Worm (Caenorhabditis elegans): ENCODE results near the gene C25E10.16.

C25E10.16 gene

ce11 chrV:9088758-9089157 is 29.4 kb upstream of the C25E10.16 start (continued):
- no peak for TF ChIP-seq aptf-2 (GFP tag; conservative IDR thresholded peaks at IDR 0.05)
- TF ChIP-seq ZK185.1 (tag; optimal IDR thresholded peaks at IDR 0.05; ENCODE audit: poor library complexity, severe bottlenecking), result no peak
- TF ChIP-seq F22D6.2 (tag; optimal IDR thresholded peaks at IDR 0.05), result no peak
- TF ChIP-seq B0035.1 (tag; optimal IDR thresholded peaks at IDR 0.05), result no peak
- peak; percentile 21 for TF ChIP-seq tbp1 (GFP tag; optimal IDR thresholded peaks at IDR 0.05)
- TF ChIP-seq cebp-1 (GFP tag; IDR thresholded peaks at IDR 0.05), result no peak
- TF ChIP-seq cebp-1 (tag; optimal IDR thresholded peaks at IDR 0.05), result peak; percentile 10
- TF ChIP-seq F52B5.7 (tag; optimal IDR thresholded peaks at IDR 0.05), result no peak
- peak; percentile 87 for TF ChIP-seq dox-1 (GFP tag; IDR thresholded peaks at IDR 0.05)
- TF ChIP-seq attf-5 (GFP tag; optimal IDR thresholded peaks at IDR 0.05), result no peak
- 0 out of 2 replicates have a peak, but pooled peaks have one; percentile 5 for TF ChIP-seq cebp-2 (GFP tag; IDR thresholded peaks at IDR 0.05)
- TF ChIP-seq somi-1 (GFP tag; optimal IDR thresholded peaks at IDR 0.05), result no peak
- no peak for TF ChIP-seq ztf-22 (GFP tag; optimal IDR thresholded peaks at IDR 0.05)
- no peak for TF ChIP-seq C06A6.2 (GFP tag; conservative IDR thresholded peaks at IDR 0.05)
- no peak for TF ChIP-seq hsf-1 (GFP tag; IDR thresholded peaks at IDR 0.05)
- no peak for TF ChIP-seq die-1 (tag; optimal IDR thresholded peaks at IDR 0.05)
- no peak for TF ChIP-seq nhr-120 (GFP tag; IDR thresholded peaks at IDR 0.05)
- 0 out of 2 replicates have a peak, but pooled peaks have one; percentile 19 for TF ChIP-seq egrh-3 (GFP tag; IDR thresholded peaks at IDR 0.05)
- TF ChIP-seq lin-54 (GFP tag; optimal IDR thresholded peaks at IDR 0.05), result peak; percentile 4
- no peak for TF ChIP-seq nhr-179 (tag; optimal IDR thresholded peaks at IDR 0.05)
- no peak for TF ChIP-seq madf-10 (tag; optimal IDR thresholded peaks at IDR 0.05)
- no peak for TF ChIP-seq tbx-9 (tag; optimal IDR thresholded peaks at IDR 0.05; ENCODE audit: borderline replicate concordance)
- TF ChIP-seq pbrm-1 (GFP tag; IDR thresholded peaks at IDR 0.05), result 0 out of 2 replicates have a peak, but pooled peaks have one; percentile 52
- TF ChIP-seq ceh-79 (tag; optimal IDR thresholded peaks at IDR 0.05), result no peak
- peak; percentile 34; the same call in 1 of the 2 replicates for TF ChIP-seq hmg-1.2 (GFP tag; IDR thresholded peaks at IDR 0.05)
- TF ChIP-seq mel-28 (tag; optimal IDR thresholded peaks at IDR 0.05; ENCODE audit: borderline replicate concordance), result no peak
- TF ChIP-seq zfh-2 (GFP tag; conservative IDR thresholded peaks at IDR 0.05), result no peak
- no peak for TF ChIP-seq lag-1 (GFP tag; IDR thresholded peaks at IDR 0.05)
- TF ChIP-seq rec-8 (tag; optimal IDR thresholded peaks at IDR 0.05), result no peak
- no peak for TF ChIP-seq lin-40 (tag; optimal IDR thresholded peaks at IDR 0.05)
- TF ChIP-seq B0261.1 (tag; optimal IDR thresholded peaks at IDR 0.05), result no peak
- TF ChIP-seq F57C9.4 (tag; optimal IDR thresholded peaks at IDR 0.05), result no peak
- no peak for TF ChIP-seq D2030.7 (GFP tag; IDR thresholded peaks at IDR 0.05)
- TF ChIP-seq Y53G8AR.9 (GFP tag; conservative IDR thresholded peaks at IDR 0.05), result no peak
- TF ChIP-seq madf-6 (GFP tag; IDR thresholded peaks at IDR 0.05), result no peak
- TF ChIP-seq nhr-90 (tag; optimal IDR thresholded peaks at IDR 0.05), result no peak
- no peak for TF ChIP-seq nfya-1 (tag; optimal IDR thresholded peaks at IDR 0.05; ENCODE audit: borderline replicate concordance, insufficient read depth)
- no peak for TF ChIP-seq mes-4 (tag; optimal IDR thresholded peaks at IDR 0.05)
- 0 out of 2 replicates have a peak, but pooled peaks have one; percentile 20 for TF ChIP-seq egl-44 (GFP tag; IDR thresholded peaks at IDR 0.05)

- peak; percentile 22; the same call in 1 of the 2 replicates for TF ChIP-seq mcd-1 (GFP tag; IDR thresholded peaks at IDR 0.05)
- TF ChIP-seq ceh-100 (GFP tag; IDR thresholded peaks at IDR 0.05), result 0 out of 2 replicates have a peak, but pooled peaks have one; percentile 21
- 0 out of 2 replicates have a peak, but pooled peaks have one; percentile 15 for TF ChIP-seq pbrm-1 (GFP tag; IDR thresholded peaks at IDR 0.05)
- TF ChIP-seq ceh-40 (GFP tag; IDR thresholded peaks at IDR 0.05), result peak; percentile 24; the same call in 1 of the 2 replicates
- peak; percentile 70; the same call in 1 of the 2 replicates for TF ChIP-seq egl-44 (GFP tag; IDR thresholded peaks at IDR 0.05)
- TF ChIP-seq nfyb-1 (GFP tag; IDR thresholded peaks at IDR 0.05), result peak; percentile 54; the same call in 1 of the 2 replicates
- peak; percentile 52; the same call in 1 of the 2 replicates for TF ChIP-seq madf-6 (GFP tag; IDR thresholded peaks at IDR 0.05)
- peak; percentile 89 for TF ChIP-seq dox-1 (GFP tag; IDR thresholded peaks at IDR 0.05)
- TF ChIP-seq attf-6 (GFP tag; IDR thresholded peaks at IDR 0.05), result peak; percentile 89
- TF ChIP-seq Y56A3A.18 (GFP tag; IDR thresholded peaks at IDR 0.05), result 0 out of 2 replicates have a peak, but pooled peaks have one; percentile 29
- TF ChIP-seq madf-3 (GFP tag; IDR thresholded peaks at IDR 0.05), result 0 out of 2 replicates have a peak, but pooled peaks have one; percentile 21
- peak; percentile 76 for TF ChIP-seq ekl-4 (GFP tag; IDR thresholded peaks at IDR 0.05)
- peak; percentile 5 for TF ChIP-seq snpc-1.1 (tag; optimal IDR thresholded peaks at IDR 0.05; ENCODE audit: insufficient read depth)
- TF ChIP-seq hmg-1.2 (GFP tag; IDR thresholded peaks at IDR 0.05), result peak; percentile 21; the same call in 1 of the 2 replicates
These were observed 27.3 kb upstream of the C25E10.16 start for ce11 chrV:9086650-9087049.

Measured in whole organism, young adult.